Worm (Caenorhabditis elegans) whole organism, L3 larva: ENCODE measurements around the gene del-7.

Experiments used
- ZK546.5 ChIP-seq: sonication (generic microtip); optimal IDR thresholded peaks from 2 replicates; lab custom pipeline; 2017; ENCODE audit warnings: missing biosample characterization, missing genetic modification characterization
- aly-2 ChIP-seq: fragments of 150-350 bp; optimal IDR thresholded peaks from 2 replicates; lab custom pipeline; 2014; ENCODE audit warnings: missing biosample characterization, missing genetic modification characterization
- ama-1 ChIP-seq: fragments of 150-350 bp; optimal IDR thresholded peaks from 2 replicates; lab custom pipeline; 2018
- egl-27 ChIP-seq: sonication (generic microtip); optimal IDR thresholded peaks from 4 replicates; lab custom pipeline; 2017; ENCODE audit warnings: missing biosample characterization, missing genetic modification reagents, missing genetic modification characterization
- elt-2 ChIP-seq: sonication (generic microtip); optimal IDR thresholded peaks from 2 replicates; lab custom pipeline; 2016; ENCODE audit warnings: missing genetic modification reagents, mild to moderate bottlenecking, missing genetic modification characterization, missing compliant biosample characterization
- eor-1 ChIP-seq, 2 experiments: fragments of 150-350 bp; optimal IDR thresholded peaks; 2 replicates each; lab custom pipeline; 2014 to 2018; ENCODE audit warnings: missing biosample characterization in 2 of 2, missing genetic modification characterization in 2 of 2
- fkh-10 ChIP-seq: sonication (generic microtip); optimal IDR thresholded peaks from 2 replicates; lab custom pipeline; 2017; ENCODE audit warnings: missing biosample characterization, missing genetic modification reagents, missing genetic modification characterization
- fkh-2 ChIP-seq: fragments of 150-350 bp; optimal IDR thresholded peaks from 2 replicates; lab custom pipeline; 2014; ENCODE audit warnings: missing biosample characterization, missing genetic modification reagents, missing genetic modification characterization
- mdl-1 ChIP-seq: fragments of 150-350 bp; optimal IDR thresholded peaks from 2 replicates; lab custom pipeline; 2014; ENCODE audit warnings: missing biosample characterization, missing genetic modification characterization
- nhr-11 ChIP-seq: fragments of 150-350 bp; optimal IDR thresholded peaks from 2 replicates; lab custom pipeline; 2014; ENCODE audit warnings: missing biosample characterization, missing genetic modification characterization
- nhr-77 ChIP-seq: fragments of 150-350 bp; optimal IDR thresholded peaks from 2 replicates; lab custom pipeline; 2014; ENCODE audit warnings: missing biosample characterization, missing genetic modification characterization
- unc-62 ChIP-seq: fragments of 150-350 bp; sonication (generic microtip); optimal IDR thresholded peaks from 4 replicates; lab custom pipeline; 2014; ENCODE audit warnings: missing biosample characterization, missing genetic modification reagents, missing genetic modification characterization
- zag-1 ChIP-seq: fragments of 150-350 bp; optimal IDR thresholded peaks from 2 replicates; lab custom pipeline; 2014; ENCODE audit warnings: missing biosample characterization, missing genetic modification characterization

- no peak for TF ChIP-seq mdl-1
- no peak for TF ChIP-seq nhr-11 (tag; lab: Kevin White, UChicago)
- no peak for TF ChIP-seq egl-27 (tag; lab: Kevin White, UChicago)
- no peak for TF ChIP-seq nhr-77
- no peak for TF ChIP-seq elt-2 (tag; lab: Kevin White, UChicago)
- no peak for TF ChIP-seq unc-62
- TF ChIP-seq ama-1 (lab: Kevin White, UChicago): no peak
- TF ChIP-seq zag-1 (tag; lab: Kevin White, UChicago): no peak
- TF ChIP-seq ZK546.5 (tag; lab: Kevin White, UChicago): no peak
- TF ChIP-seq aly-2: no peak
- no peak for TF ChIP-seq fkh-2 (tag; lab: Kevin White, UChicago)
- no peak for TF ChIP-seq eor-1 (tag; optimal IDR thresholded peaks at IDR 0.05; lab: Kevin White, UChicago)
- no peak for TF ChIP-seq fkh-10 (GFP tag; lab: Kevin White, UChicago)
These were observed 33.0 kb upstream of the del-7 start for ce11 chrIV:7727258-7727657.
